Worm (Caenorhabditis elegans) whole organism, L1 larva: ENCODE data around the gene lin-45.

Experiments used
- C04F5.9 ChIP-seq: sonication (generic microtip); optimal IDR thresholded peaks from 2 replicates; lab custom pipeline; 2016; ENCODE audit warnings: missing genetic modification characterization, missing compliant biosample characterization
- aha-1 ChIP-seq: fragments of 150-350 bp; optimal IDR thresholded peaks from 2 replicates; lab custom pipeline; 2014; ENCODE audit warnings: missing biosample characterization, missing genetic modification characterization
- alr-1 ChIP-seq: fragments of 200-800 bp; sonication (Bioruptor generic); optimal IDR thresholded peaks from 2 replicates; lab custom pipeline; 2018; ENCODE audit warnings: borderline replicate concordance, mild to moderate bottlenecking, missing genetic modification characterization, missing compliant biosample characterization
- aly-2 ChIP-seq: fragments of 150-350 bp; optimal IDR thresholded peaks from 2 replicates; lab custom pipeline; 2014; ENCODE audit warnings: missing biosample characterization, missing genetic modification characterization
- blmp-1 ChIP-seq: fragments of 150-350 bp; optimal IDR thresholded peaks from 2 replicates; lab custom pipeline; 2014; ENCODE audit warnings: missing biosample characterization, missing genetic modification characterization
- ceh-63 ChIP-seq: fragments of 200-800 bp; sonication (Bioruptor generic); optimal IDR thresholded peaks from 2 replicates; lab custom pipeline; 2018; ENCODE audit warnings: mild to moderate bottlenecking, missing genetic modification characterization, missing compliant biosample characterization
- ceh-82 ChIP-seq, 3 experiments: fragments of 150-350 bp in 1 of 3; sonication (generic microtip) in 2 of 3; optimal IDR thresholded peaks; 2 replicates each; lab custom pipeline; 2014 to 2017; ENCODE audit warnings: missing biosample characterization in 3 of 3, missing genetic modification characterization in 3 of 3
- ces-1 ChIP-seq: fragments of 150-350 bp; optimal IDR thresholded peaks from 2 replicates; lab custom pipeline; 2014; ENCODE audit warnings: missing biosample characterization, missing genetic modification reagents, missing genetic modification characterization
- dpl-1 ChIP-seq, 3 experiments: fragments of 150-350 bp in 2 of 3; sonication (generic microtip) in 1 of 3; optimal IDR thresholded peaks; 2 replicates each; lab custom pipeline; 2014 to 2017; ENCODE audit warnings: missing biosample characterization in 3 of 3, missing genetic modification characterization in 3 of 3, missing genetic modification reagents in 3 of 3
- dsc-1 ChIP-seq: sonication (generic microtip); optimal IDR thresholded peaks from 2 replicates; lab custom pipeline; 2016; ENCODE audit warnings: mild to moderate bottlenecking, missing genetic modification characterization, missing compliant biosample characterization
- efl-1 ChIP-seq, 4 experiments: fragments of 150-350 bp; optimal IDR thresholded peaks in 3 of 4; peaks in 1 of 4; 1 replicate in 1 of 4; 2 replicates in 3 of 4; lab custom pipeline; 2014; ENCODE audit warnings: missing biosample characterization in 2 of 4, missing genetic modification characterization in 2 of 4, missing genetic modification reagents in 2 of 4
- egl-13 ChIP-seq: sonication (generic microtip); optimal IDR thresholded peaks from 2 replicates; lab custom pipeline; 2016; ENCODE audit warnings: missing genotype, missing genetic modification reagents, missing genetic modification characterization, missing compliant biosample characterization
- elt-2 ChIP-seq: sonication (generic microtip); optimal IDR thresholded peaks from 2 replicates; lab custom pipeline; 2016; ENCODE audit warnings: missing genetic modification characterization, mild to moderate bottlenecking, inconsistent platforms, missing compliant biosample characterization, missing genetic modification reagents
- elt-3 ChIP-seq, 6 experiments: fragments of 150-350 bp in 1 of 6; sonication (generic microtip); optimal IDR thresholded peaks; 2 replicates each; lab custom pipeline; 2017 to 2018; ENCODE audit warnings: missing biosample characterization in 6 of 6, missing genetic modification characterization in 6 of 6, inconsistent platforms in 1 of 6
- ets-5 ChIP-seq: fragments of 200-800 bp; sonication (Bioruptor generic); IDR thresholded peaks from 2 replicates; pipeline ENCODE4 v1.3.6; 2022; ENCODE audit warnings: missing genetic modification characterization, missing compliant biosample characterization
- grh-1 ChIP-seq: fragments of 200-800 bp; sonication (Bioruptor generic); IDR thresholded peaks from 2 replicates; pipeline ENCODE4 v1.3.6; 2022; ENCODE audit warnings: missing genetic modification reagents, missing genetic modification characterization, missing compliant biosample characterization
- hlh-4 ChIP-seq: sonication (generic microtip); optimal IDR thresholded peaks from 2 replicates; lab custom pipeline; 2016; ENCODE audit warnings: mild to moderate bottlenecking, missing genetic modification characterization, missing compliant biosample characterization
- hpl-2 ChIP-seq: fragments of 150-350 bp; optimal IDR thresholded peaks from 2 replicates; lab custom pipeline; 2014; ENCODE audit warnings: missing biosample characterization, missing genetic modification reagents, missing genetic modification characterization
- irx-1 ChIP-seq: sonication (generic microtip); optimal IDR thresholded peaks from 2 replicates; lab custom pipeline; 2016; ENCODE audit warnings: missing genetic modification characterization, missing compliant biosample characterization
- lin-14 ChIP-seq: fragments of 200-800 bp; sonication (Bioruptor generic); optimal IDR thresholded peaks from 2 replicates; lab custom pipeline; 2018; ENCODE audit warnings: mild to moderate bottlenecking, missing genetic modification characterization, moderate library complexity, missing compliant biosample characterization
- lin-39 ChIP-seq: fragments of 150-350 bp; optimal IDR thresholded peaks from 2 replicates; lab custom pipeline; 2014; ENCODE audit warnings: missing biosample characterization, missing genetic modification reagents, missing genetic modification characterization
- lir-3 ChIP-seq: sonication (generic microtip); optimal IDR thresholded peaks from 2 replicates; lab custom pipeline; 2016; ENCODE audit warnings: mild to moderate bottlenecking, missing genetic modification characterization, moderate library complexity, missing compliant biosample characterization; ENCODE audit not compliant: poor library complexity
- lsy-2 ChIP-seq, 2 experiments: fragments of 150-350 bp; optimal IDR thresholded peaks; 2 replicates each; lab custom pipeline; 2014; ENCODE audit warnings: missing biosample characterization in 2 of 2, missing genetic modification characterization in 2 of 2
- mab-9 ChIP-seq: fragments of 200-800 bp; sonication (Bioruptor generic); IDR thresholded peaks from 2 replicates; pipeline ENCODE4 v1.3.6; 2022; ENCODE audit warnings: missing genetic modification reagents, missing genetic modification characterization, missing compliant biosample characterization
- mdl-1 ChIP-seq, 2 experiments: fragments of 150-350 bp; optimal IDR thresholded peaks; 2 replicates each; lab custom pipeline; 2014 to 2017; ENCODE audit warnings: missing biosample characterization in 2 of 2, missing genetic modification characterization in 2 of 2, inconsistent platforms in 1 of 2
- nhr-76 ChIP-seq: sonication (generic microtip); optimal IDR thresholded peaks from 2 replicates; lab custom pipeline; 2017; ENCODE audit warnings: missing biosample characterization, missing genetic modification characterization
- nhr-85 ChIP-seq: sonication (generic microtip); peaks from one replicate; lab custom pipeline; 2016; ENCODE audit warnings: missing genetic modification characterization, inconsistent platforms, missing compliant biosample characterization
- nhr-90 ChIP-seq: sonication (generic microtip); optimal IDR thresholded peaks from 2 replicates; lab custom pipeline; 2016; ENCODE audit warnings: mild to moderate bottlenecking, missing genetic modification characterization, missing compliant biosample characterization; ENCODE audit not compliant: poor library complexity
- pag-3 ChIP-seq: sonication (generic microtip); optimal IDR thresholded peaks from 2 replicates; lab custom pipeline; 2017; ENCODE audit warnings: missing genetic modification characterization, mild to moderate bottlenecking, missing compliant biosample characterization, antibody characterized with exemption, borderline replicate concordance; ENCODE audit not compliant: insufficient read depth
- rnt-1 ChIP-seq: sonication (generic microtip); optimal IDR thresholded peaks from 2 replicates; lab custom pipeline; 2016; ENCODE audit warnings: mild to moderate bottlenecking, missing genetic modification characterization, moderate library complexity, missing compliant biosample characterization
- sox-4 ChIP-seq: sonication (generic microtip); optimal IDR thresholded peaks from 2 replicates; lab custom pipeline; 2016; ENCODE audit warnings: missing genetic modification characterization, missing compliant biosample characterization
- sptf-1 ChIP-seq: fragments of 150-350 bp; optimal IDR thresholded peaks from 2 replicates; lab custom pipeline; 2014; ENCODE audit warnings: missing biosample characterization, missing genetic modification characterization
- sup-37 ChIP-seq: fragments of 200-800 bp; sonication (Bioruptor generic); optimal IDR thresholded peaks from 2 replicates; lab custom pipeline; 2018; ENCODE audit warnings: mild to moderate bottlenecking, missing genetic modification characterization, missing compliant biosample characterization
- tlp-1 ChIP-seq: fragments of 150-350 bp; optimal IDR thresholded peaks from 2 replicates; lab custom pipeline; 2014; ENCODE audit warnings: missing biosample characterization, missing genetic modification characterization
- unc-30 ChIP-seq: sonication (generic microtip); optimal IDR thresholded peaks from 2 replicates; lab custom pipeline; 2017; ENCODE audit warnings: missing biosample characterization, missing genetic modification characterization
- unc-62 ChIP-seq: fragments of 150-350 bp; optimal IDR thresholded peaks from 2 replicates; lab custom pipeline; 2014; ENCODE audit warnings: missing biosample characterization, missing genetic modification reagents, missing genetic modification characterization
- unc-98 ChIP-seq: fragments of 200-800 bp; sonication (Bioruptor generic); IDR thresholded peaks from 2 replicates; pipeline ENCODE4 v1.3.6; 2022; ENCODE audit warnings: missing genetic modification characterization, missing compliant biosample characterization
- zag-1 ChIP-seq: fragments of 150-350 bp; optimal IDR thresholded peaks from 2 replicates; lab custom pipeline; 2014; ENCODE audit warnings: missing biosample characterization, missing genetic modification characterization
- zip-4 ChIP-seq: fragments of 200-800 bp; sonication (Bioruptor generic); optimal IDR thresholded peaks from 2 replicates; lab custom pipeline; 2018; ENCODE audit warnings: mild to moderate bottlenecking, missing genetic modification characterization, moderate library complexity, missing compliant biosample characterization
- ztf-11 ChIP-seq, 2 experiments: sonication (generic microtip); optimal IDR thresholded peaks; 2 replicates each; lab custom pipeline; 2016 to 2017; ENCODE audit warnings: missing genetic modification characterization in 2 of 2, missing biosample characterization in 1 of 2, missing compliant biosample characterization in 1 of 2
- ztf-4 ChIP-seq: fragments of 150-350 bp; optimal IDR thresholded peaks from 2 replicates; lab custom pipeline; 2014; ENCODE audit warnings: missing biosample characterization, missing genetic modification characterization

Gene lin-45

ce11 chrIV:6785151-6785550 is 36.8 kb upstream of the lin-45 start, which contains the start of gene dyci-1 (continued):
- TF ChIP-seq elt-3 (tag; optimal IDR thresholded peaks at IDR 0.05; lab: Kevin White, UChicago) (peak in 1 of 6 experiments; percentile 27), lsy-2 (tag; optimal IDR thresholded peaks at IDR 0.05; lab: Kevin White, UChicago) (peak in 1 of 2 experiments; percentile 49), mdl-1 (tag; optimal IDR thresholded peaks at IDR 0.05; lab: Kevin White, UChicago) (no peak), aly-2 (tag; lab: Kevin White, UChicago) (no peak), unc-62 (no peak), sup-37 (GFP tag; lab: Kevin White, UChicago) (no peak), grh-1 (GFP tag; lab: Robert Waterston, UW) (no peak), rnt-1 (tag; lab: Kevin White, UChicago) (peak; percentile 45), hpl-2 (GFP tag; lab: Kevin White, UChicago) (no peak), sox-4 (no peak), C04F5.9 (tag; lab: Kevin White, UChicago) (no peak), egl-13 (no peak), ztf-11 (tag; optimal IDR thresholded peaks at IDR 0.05; lab: Kevin White, UChicago) (no peak), blmp-1 (tag; lab: Kevin White, UChicago) (peak; percentile 3), zag-1 (tag; lab: Kevin White, UChicago) (no peak), elt-2 (tag; lab: Kevin White, UChicago) (no peak), mab-9 (no peak), nhr-90 (tag; lab: Kevin White, UChicago) (no peak), ceh-63 (GFP tag; lab: Kevin White, UChicago) (no peak), irx-1 (tag; lab: Kevin White, UChicago) (no peak), ces-1 (GFP tag; lab: Kevin White, UChicago) (no peak), tlp-1 (no peak), ztf-4 (tag; lab: Kevin White, UChicago) (no peak), dpl-1 (GFP tag; optimal IDR thresholded peaks at IDR 0.05; lab: Kevin White, UChicago) (peak in 2 of 3 experiments; percentile 19 to 23), zip-4 (no peak), alr-1 (tag; lab: Kevin White, UChicago) (no peak), lir-3 (no peak), lin-39 (tag; lab: Kevin White, UChicago) (no peak), ceh-82 (tag; optimal IDR thresholded peaks at IDR 0.05; lab: Kevin White, UChicago) (no peak), aha-1 (tag; lab: Kevin White, UChicago) (no peak), nhr-85 (tag; lab: Kevin White, UChicago) (no peak), nhr-76 (tag; lab: Kevin White, UChicago) (no peak), unc-98 (no peak), pag-3 (tag; lab: Kevin White, UChicago) (no peak), dsc-1 (tag; lab: Kevin White, UChicago) (no peak), ets-5 (GFP tag; lab: Robert Waterston, UW) (no peak), unc-30 (no peak), hlh-4 (tag; lab: Kevin White, UChicago) (no peak), sptf-1 (no peak)
- TF ChIP-seq, all 84 proteins: peak for 17

- TF ChIP-seq blmp-1 (tag; lab: Kevin White, UChicago) (no peak), efl-1 (optimal IDR thresholded peaks at IDR 0.05; lab: Kevin White, UChicago) (peak in 1 of 2 experiments; percentile 5), efl-1 (GFP tag; optimal IDR thresholded peaks at IDR 0.05 in 1 of 2; lab: Kevin White, UChicago) (peak in 1 of 2 experiments; percentile 83), dsc-1 (tag; lab: Kevin White, UChicago) (no peak), lin-14 (peak; percentile 1)
These were observed 28.8 kb upstream of the lin-45 start for ce11 chrIV:6777156-6777555.
